Worm (Caenorhabditis elegans): Measurements from ENCODE around the gene C17C3.9.

C17C3.9 gene

ce11 chrII:5500470-5500869, 31.6 kb downstream of the C17C3.9 start, which contains the start of gene fzy-1:
Gene fzy-1, plus strand, starts transcription at chrII:5500770.
- no peak for TF ChIP-seq him-1 (tag; optimal IDR thresholded peaks at IDR 0.05)
- TF ChIP-seq dao-5 (tag; optimal IDR thresholded peaks at IDR 0.05) = no peak
- TF ChIP-seq W03F9.2 (tag; optimal IDR thresholded peaks at IDR 0.05) = no peak

ce11 chrII:5498156-5498739, 33.8 kb downstream of the C17C3.9 start, which contains the start of the genes suex-1 and F12A10.9:
Gene suex-1, minus strand, starts transcription at chrII:5498256.
Gene F12A10.9, plus strand, starts transcription at chrII:5498689.
- TF ChIP-seq dao-5 (tag; optimal IDR thresholded peaks at IDR 0.05) (no peak), W03F9.2 (tag; optimal IDR thresholded peaks at IDR 0.05) (no peak), him-1 (tag; optimal IDR thresholded peaks at IDR 0.05) (no peak)

ce11 chrII:5497541-5497940, 34.5 kb downstream of the C17C3.9 start:
- TF ChIP-seq dao-5 (tag; optimal IDR thresholded peaks at IDR 0.05) (no peak), him-1 (tag; optimal IDR thresholded peaks at IDR 0.05) (no peak), W03F9.2 (tag; optimal IDR thresholded peaks at IDR 0.05) (no peak)

ce11 chrII:5496375-5496774, 35.7 kb downstream of the C17C3.9 start, which contains the start of gene F12A10.1:
Gene F12A10.1, plus strand, starts transcription at chrII:5496540.
- TF ChIP-seq him-1 (tag; optimal IDR thresholded peaks at IDR 0.05) (no peak), dao-5 (tag; optimal IDR thresholded peaks at IDR 0.05) (no peak), W03F9.2 (tag; optimal IDR thresholded peaks at IDR 0.05) (no peak)

ce11 chrII:5494405-5494804, 37.7 kb downstream of the C17C3.9 start, which contains the start of gene F12A10.6:
Gene F12A10.6, minus strand, starts transcription at chrII:5494505.
- TF ChIP-seq dao-5 (tag; optimal IDR thresholded peaks at IDR 0.05) = no peak
- TF ChIP-seq W03F9.2 (tag; optimal IDR thresholded peaks at IDR 0.05) = no peak
- TF ChIP-seq him-1 (tag; optimal IDR thresholded peaks at IDR 0.05) = no peak

ce11 chrII:5487844-5488243, 44.2 kb downstream of the C17C3.9 start, which contains the start of gene nep-5:
Gene nep-5, plus strand, starts transcription at chrII:5488144.
- TF ChIP-seq dao-5 (tag; optimal IDR thresholded peaks at IDR 0.05) (no peak), W03F9.2 (tag; optimal IDR thresholded peaks at IDR 0.05) (no peak)

- TF ChIP-seq dao-5 (tag; optimal IDR thresholded peaks at IDR 0.05) (no peak), W03F9.2 (tag; optimal IDR thresholded peaks at IDR 0.05) (no peak), him-1 (tag; optimal IDR thresholded peaks at IDR 0.05) (no peak)
These were observed 50.1 kb downstream of the C17C3.9 start, which contains the start of gene cal-8 for ce11 chrII:5481982-5482381. Gene cal-8, minus strand, starts transcription at chrII:5482041.

Data from whole organism, L4/young adult.